Worm (Caenorhabditis elegans) whole organism, L4 larva: ENCODE results near the gene ZC412.5.
A peak's percentile ranks its signal among the peaks of the same experiment; 100 is the strongest.

ENCODE experiments used
- F49E8.2 ChIP-seq: sonication (generic microtip); optimal IDR thresholded peaks from 2 replicates; lab custom pipeline; 2016; ENCODE audit warnings: missing compliant biosample characterization, mild to moderate bottlenecking, missing genetic modification characterization, borderline replicate concordance
- ZK337.2 ChIP-seq: fragments of 200-800 bp; sonication (Bioruptor generic); IDR thresholded peaks from 2 replicates; pipeline ENCODE4 v1.3.6; 2022; ENCODE audit warnings: missing genetic modification reagents, missing genetic modification characterization, missing compliant biosample characterization
- ZK546.5 ChIP-seq, 2 experiments: sonication (generic microtip); optimal IDR thresholded peaks; 2 replicates each; lab custom pipeline; 2017; ENCODE audit warnings: missing biosample characterization in 2 of 2, missing genetic modification characterization in 2 of 2
- aha-1 ChIP-seq: fragments of 150-350 bp; peaks from one replicate; lab custom pipeline; 2014; ENCODE audit warnings: missing biosample characterization, missing genetic modification characterization
- ceh-28 ChIP-seq: fragments of 150-350 bp; optimal IDR thresholded peaks from 2 replicates; lab custom pipeline; 2014; ENCODE audit warnings: missing biosample characterization, missing genetic modification reagents, missing genetic modification characterization
- ceh-44 ChIP-seq: fragments of 200-800 bp; sonication (Bioruptor generic); IDR thresholded peaks from 2 replicates; pipeline ENCODE4 v1.3.6; 2022; ENCODE audit warnings: missing genetic modification reagents, missing genetic modification characterization, missing compliant biosample characterization
- ceh-62 ChIP-seq: sonication (generic microtip); optimal IDR thresholded peaks from 2 replicates; lab custom pipeline; 2017; ENCODE audit warnings: missing biosample characterization, missing genetic modification characterization
- daf-12 ChIP-seq: fragments of 150-350 bp; optimal IDR thresholded peaks from 2 replicates; lab custom pipeline; 2014; ENCODE audit warnings: missing biosample characterization, missing genetic modification reagents, missing genetic modification characterization
- daf-16 ChIP-seq, 3 experiments: sonication (generic microtip); optimal IDR thresholded peaks; 2 replicates each; lab custom pipeline; 2016 to 2017; ENCODE audit warnings: missing genetic modification characterization in 3 of 3, missing genetic modification reagents in 3 of 3, mild to moderate bottlenecking in 2 of 3, missing compliant biosample characterization in 2 of 3, missing biosample characterization in 1 of 3, moderate library complexity in 1 of 3
- daf-8 ChIP-seq: fragments of 200-800 bp; sonication (Bioruptor generic); IDR thresholded peaks from 2 replicates; pipeline ENCODE4 v1.3.6; 2022; ENCODE audit warnings: missing genetic modification characterization, missing compliant biosample characterization
- egl-43 ChIP-seq: fragments of 200-800 bp; sonication (Bioruptor generic); IDR thresholded peaks from 2 replicates; pipeline ENCODE4 v1.3.6; 2022; ENCODE audit warnings: missing genetic modification reagents, missing genetic modification characterization, missing compliant biosample characterization
- hif-1 ChIP-seq, 2 experiments: sonication (generic microtip); optimal IDR thresholded peaks; 2 replicates each; lab custom pipeline; 2016 to 2017; ENCODE audit warnings: missing compliant biosample characterization in 2 of 2, missing genetic modification characterization in 2 of 2, missing genetic modification reagents in 2 of 2, missing genotype in 2 of 2, mild to moderate bottlenecking in 1 of 2
- hlh-11 ChIP-seq: fragments of 200-800 bp; sonication (Bioruptor generic); optimal IDR thresholded peaks from 2 replicates; lab custom pipeline; 2018; ENCODE audit warnings: mild to moderate bottlenecking, missing genetic modification characterization, missing compliant biosample characterization
- hlh-30 ChIP-seq: sonication (generic microtip); optimal IDR thresholded peaks from 2 replicates; lab custom pipeline; 2017; ENCODE audit warnings: antibody characterized with exemption, mild to moderate bottlenecking, missing genetic modification characterization, missing compliant biosample characterization; ENCODE audit not compliant: insufficient read depth
- lin-38 ChIP-seq: fragments of 200-800 bp; sonication (Bioruptor generic); IDR thresholded peaks from 2 replicates; pipeline ENCODE4 v1.3.6; 2022; ENCODE audit warnings: missing genetic modification reagents, missing genetic modification characterization, missing compliant biosample characterization
- lsy-2 ChIP-seq, 2 experiments: fragments of 150-350 bp in 1 of 2; sonication (generic microtip) in 1 of 2; optimal IDR thresholded peaks; 2 replicates each; lab custom pipeline; 2014 to 2017; ENCODE audit warnings: missing biosample characterization in 2 of 2, missing genetic modification characterization in 2 of 2
- mdl-1 ChIP-seq, 2 experiments: fragments of 150-350 bp in 1 of 2; sonication (generic microtip) in 1 of 2; optimal IDR thresholded peaks; 2 replicates each; lab custom pipeline; 2014 to 2017; ENCODE audit warnings: missing biosample characterization in 2 of 2, missing genetic modification characterization in 2 of 2
- mdt-29 ChIP-seq: fragments of 200-800 bp; sonication (Bioruptor generic); IDR thresholded peaks from 2 replicates; pipeline ENCODE4 v1.3.6; 2022; ENCODE audit warnings: missing genetic modification reagents, missing genetic modification characterization, missing compliant biosample characterization
- mes-2 ChIP-seq: sonication (generic microtip); optimal IDR thresholded peaks from 2 replicates; lab custom pipeline; 2016; ENCODE audit warnings: missing genotype, mild to moderate bottlenecking, missing genetic modification characterization, missing compliant biosample characterization; ENCODE audit not compliant: poor library complexity, severe bottlenecking
- mxl-3 ChIP-seq: fragments of 200-800 bp; sonication (Bioruptor generic); optimal IDR thresholded peaks from 2 replicates; lab custom pipeline; 2018; ENCODE audit warnings: mild to moderate bottlenecking, missing genetic modification characterization, missing compliant biosample characterization
- nhr-11 ChIP-seq: fragments of 150-350 bp; optimal IDR thresholded peaks from 2 replicates; lab custom pipeline; 2014; ENCODE audit warnings: missing biosample characterization, missing genetic modification characterization
- nhr-28 ChIP-seq: fragments of 150-350 bp; optimal IDR thresholded peaks from 2 replicates; lab custom pipeline; 2014; ENCODE audit warnings: missing biosample characterization, missing genetic modification characterization
- nhr-6 ChIP-seq: fragments of 150-350 bp; optimal IDR thresholded peaks from 2 replicates; lab custom pipeline; 2014; ENCODE audit warnings: missing biosample characterization, missing genetic modification characterization
- nhr-76 ChIP-seq: fragments of 150-350 bp; optimal IDR thresholded peaks from 2 replicates; lab custom pipeline; 2014; ENCODE audit warnings: missing biosample characterization, missing genetic modification characterization
- nhr-77 ChIP-seq: fragments of 150-350 bp; optimal IDR thresholded peaks from 2 replicates; lab custom pipeline; 2014; ENCODE audit warnings: missing biosample characterization, missing genetic modification characterization
- php-3 ChIP-seq: fragments of 200-800 bp; sonication (Bioruptor generic); IDR thresholded peaks from 2 replicates; pipeline ENCODE4 v1.3.6; 2022; ENCODE audit warnings: missing genetic modification reagents, missing genetic modification characterization, missing compliant biosample characterization
- sdz-12 ChIP-seq: fragments of 200-800 bp; sonication (Bioruptor generic); optimal IDR thresholded peaks from 2 replicates; lab custom pipeline; 2018; ENCODE audit warnings: mild to moderate bottlenecking, missing genetic modification characterization, missing compliant biosample characterization
- snpc-4 ChIP-seq: fragments of 150-350 bp; optimal IDR thresholded peaks from 2 replicates; lab custom pipeline; 2014; ENCODE audit warnings: missing biosample characterization, missing genetic modification characterization
- unc-62 ChIP-seq, 3 experiments: fragments of 150-350 bp in 1 of 3; sonication (generic microtip); optimal IDR thresholded peaks in 2 of 3; peaks in 1 of 3; 1 replicate in 1 of 3; 2 replicates in 2 of 3; lab custom pipeline; 2014 to 2017; ENCODE audit warnings: missing biosample characterization in 3 of 3, missing genetic modification characterization in 3 of 3, missing genetic modification reagents in 3 of 3, missing genotype in 1 of 3
- zfp-3 ChIP-seq: fragments of 200-800 bp; sonication (Bioruptor generic); conservative IDR thresholded peaks from 2 replicates; pipeline ENCODE4 v1.3.6; 2022; ENCODE audit warnings: missing genetic modification reagents, missing genetic modification characterization, missing compliant biosample characterization

Gene ZC412.5

DNA sequence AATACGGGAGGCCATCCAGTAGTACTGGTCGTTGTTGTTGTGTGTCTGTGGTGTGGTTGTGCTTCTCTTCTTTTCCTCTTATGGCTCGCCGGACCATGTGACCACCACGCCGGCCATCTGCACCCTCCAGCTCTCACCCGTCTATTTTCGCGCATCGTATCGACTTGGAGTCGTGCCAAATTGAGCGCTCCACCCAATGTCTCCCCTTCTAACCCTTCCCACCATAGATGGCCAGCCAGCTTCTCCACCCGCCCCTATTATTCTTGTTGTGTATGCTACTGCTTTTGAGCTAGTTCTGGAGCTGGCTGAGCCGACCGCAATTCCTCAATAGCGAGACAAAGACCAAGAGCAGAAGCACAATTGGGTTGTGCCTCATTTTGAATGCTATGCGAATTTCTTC, 42.1 kb downstream of the ZC412.5 start (continued):
- peak; percentile 71 for TF ChIP-seq egl-43 (GFP tag; lab: Robert Waterston, UW)
- no peak for TF ChIP-seq ZK337.2 (GFP tag; lab: Robert Waterston, UW)
- TF ChIP-seq mxl-3 (GFP tag; lab: Kevin White, UChicago) = peak; percentile 57
- TF ChIP-seq, all 104 proteins: peak for 16

DNA sequence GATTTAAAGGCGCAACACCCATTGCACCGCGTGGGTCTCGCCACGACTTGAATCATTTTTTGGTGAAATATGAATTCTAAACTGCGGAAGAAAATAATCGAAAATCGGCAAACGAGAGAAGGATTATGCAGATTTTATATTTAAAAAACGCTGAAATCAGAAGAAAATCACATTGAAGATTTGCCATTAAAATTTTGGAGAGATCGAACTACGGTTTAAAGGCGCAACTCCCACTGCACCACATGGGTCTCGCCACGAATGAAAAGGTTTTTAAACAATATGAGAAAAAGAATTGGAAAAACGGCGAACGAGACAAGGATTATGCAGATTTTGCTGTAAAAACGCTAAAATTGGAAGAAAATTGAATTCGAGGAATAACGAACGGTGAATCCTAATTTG, 42.5 kb downstream of the ZC412.5 start:
- TF ChIP-seq ZK546.5 (tag; optimal IDR thresholded peaks at IDR 0.05; lab: Kevin White, UChicago) (no peak), F49E8.2 (tag; lab: Kevin White, UChicago) (peak; percentile 46), sdz-12 (GFP tag; lab: Kevin White, UChicago) (peak; percentile 5), lin-38 (GFP tag; lab: Robert Waterston, UW) (peak; percentile 36; the same call in 1 of the 2 replicates), unc-62 (GFP tag; optimal IDR thresholded peaks at IDR 0.05 in 1 of 2; lab: Kevin White, UChicago) (peak in 1 of 2 experiments; percentile 3), unc-62 (tag; optimal IDR thresholded peaks at IDR 0.05; lab: Kevin White, UChicago) (no peak)
- TF ChIP-seq, all 104 proteins: peak for 4

DNA sequence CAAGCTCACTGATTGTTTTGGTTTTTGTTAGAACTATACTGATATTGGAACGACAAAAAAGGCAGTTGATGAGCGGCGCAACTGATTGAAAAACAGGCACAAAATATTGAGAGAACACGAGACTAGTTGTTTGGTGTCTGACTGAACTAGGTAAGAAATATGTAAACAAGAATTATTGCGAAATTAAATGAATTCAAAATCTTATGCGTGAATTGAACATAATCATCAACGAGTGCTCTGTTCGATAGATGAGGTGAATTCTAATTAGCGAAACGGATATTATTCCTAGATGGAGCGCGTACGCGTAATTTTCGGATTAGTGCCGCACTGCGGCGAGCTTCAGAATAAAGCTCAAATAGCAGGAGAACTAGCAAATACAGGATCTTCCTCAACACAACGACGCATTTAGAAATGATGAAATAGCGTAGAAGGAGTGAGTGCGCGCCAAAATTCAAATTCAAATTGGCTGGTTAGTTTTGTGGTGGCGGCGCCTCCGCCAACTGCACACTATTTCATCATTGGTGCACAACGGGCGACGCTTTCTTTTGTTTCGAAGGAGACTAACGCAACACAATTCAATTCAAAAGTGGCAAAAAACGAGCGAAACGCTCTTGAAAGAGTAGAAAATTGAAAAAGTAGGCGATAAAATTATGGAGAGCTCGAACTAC, 43.0 kb downstream of the ZC412.5 start:
- TF ChIP-seq aha-1 (tag; lab: Kevin White, UChicago) = peak; percentile 44
- no peak for TF ChIP-seq hlh-11 (tag; lab: Kevin White, UChicago)
- TF ChIP-seq nhr-77 = peak; percentile 13
- no peak for TF ChIP-seq hif-1 (tag; optimal IDR thresholded peaks at IDR 0.05; lab: Kevin White, UChicago)
- TF ChIP-seq daf-16 (GFP tag; optimal IDR thresholded peaks at IDR 0.05; lab: Kevin White, UChicago) = no peak
- peak; percentile 80 for TF ChIP-seq daf-16 (tag; optimal IDR thresholded peaks at IDR 0.05; lab: Kevin White, UChicago)
- TF ChIP-seq unc-62 (GFP tag; optimal IDR thresholded peaks at IDR 0.05 in 1 of 2; lab: Kevin White, UChicago) = peak in 1 of 2 experiments; percentile 3
- no peak for TF ChIP-seq unc-62 (tag; optimal IDR thresholded peaks at IDR 0.05; lab: Kevin White, UChicago)

DNA sequence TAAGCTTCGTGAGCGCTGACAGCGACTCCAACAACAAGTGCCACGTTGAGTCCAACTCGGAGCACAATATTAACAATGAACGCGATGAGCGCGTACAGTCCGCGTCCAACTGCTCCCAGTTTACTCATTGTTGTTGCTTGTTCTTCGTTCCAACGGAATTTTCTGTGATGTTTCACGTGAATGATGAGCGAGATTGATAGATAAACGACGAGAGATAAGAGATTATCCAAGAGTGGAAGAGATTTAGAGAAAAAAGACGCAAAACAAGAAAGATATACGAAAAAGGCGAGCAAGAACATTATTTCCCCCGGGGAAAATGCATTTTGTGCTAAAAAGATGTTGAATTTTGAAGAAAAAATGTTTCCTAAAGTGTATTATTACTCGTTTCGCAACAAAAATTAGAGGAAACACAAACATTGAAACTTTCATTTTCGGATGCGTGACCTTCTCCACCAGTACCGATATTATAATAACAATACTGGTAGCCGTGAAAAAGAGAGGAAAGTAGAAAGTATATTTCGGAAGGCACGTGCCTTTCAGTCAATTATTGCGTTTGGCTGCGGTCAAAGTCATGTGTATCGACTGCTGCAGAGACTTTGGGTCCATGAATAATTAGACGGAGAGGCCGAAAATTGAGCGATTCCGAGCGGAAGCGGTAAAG, 43.7 kb downstream of the ZC412.5 start:
- no peak for TF ChIP-seq mes-2 (tag; lab: Kevin White, UChicago)
- no peak for TF ChIP-seq ceh-44
- no peak for TF ChIP-seq snpc-4 (tag; lab: Kevin White, UChicago)
- TF ChIP-seq hlh-30 = peak; percentile 55
- TF ChIP-seq daf-8 = no peak
- no peak for TF ChIP-seq php-3 (GFP tag; lab: Robert Waterston, UW)
- TF ChIP-seq hlh-11 (tag; lab: Kevin White, UChicago) = peak; percentile 27
- TF ChIP-seq nhr-11 (tag; lab: Kevin White, UChicago) = peak; percentile 2
- no peak for TF ChIP-seq daf-12 (tag; lab: Kevin White, UChicago)
- peak; percentile 33 for TF ChIP-seq nhr-28
- TF ChIP-seq daf-16 (GFP tag; optimal IDR thresholded peaks at IDR 0.05; lab: Kevin White, UChicago) = no peak
- TF ChIP-seq daf-16 (tag; optimal IDR thresholded peaks at IDR 0.05; lab: Kevin White, UChicago) = peak; percentile 63
- TF ChIP-seq ceh-28 (tag; lab: Kevin White, UChicago) = no peak
- no peak for TF ChIP-seq nhr-6 (tag; lab: Kevin White, UChicago)
- TF ChIP-seq lsy-2 (tag; optimal IDR thresholded peaks at IDR 0.05; lab: Kevin White, UChicago) = peak in 1 of 2 experiments; percentile 36
- no peak for TF ChIP-seq zfp-3 (GFP tag; lab: Robert Waterston, UW)
- TF ChIP-seq mdt-29 = 0 out of 2 replicates have a peak, but pooled peaks have one; percentile 20
- TF ChIP-seq ceh-62 (tag; lab: Kevin White, UChicago) = no peak
- TF ChIP-seq nhr-76 (tag; lab: Kevin White, UChicago) = no peak
- TF ChIP-seq mdl-1 (tag; optimal IDR thresholded peaks at IDR 0.05; lab: Kevin White, UChicago) = peak in 1 of 2 experiments; percentile 24
- no peak for TF ChIP-seq egl-43 (GFP tag; lab: Robert Waterston, UW)
- peak; percentile 44 for TF ChIP-seq aha-1 (tag; lab: Kevin White, UChicago)
- TF ChIP-seq, all 104 proteins: peak for 9
